Worm (Caenorhabditis elegans) whole organism, midembryonic: Measurements from ENCODE around the gene F08G12.3.

Experiments
- T22C8.4 ChIP-seq: fragments of 200-800 bp; sonication (Bioruptor generic); IDR thresholded peaks from 2 replicates; pipeline ENCODE4 v1.3.6; 2022; ENCODE audit warnings: missing genetic modification characterization, missing compliant biosample characterization
- cog-1 ChIP-seq: sonication (generic microtip); optimal IDR thresholded peaks from 2 replicates; lab custom pipeline; 2016; ENCODE audit warnings: missing genetic modification characterization, missing compliant biosample characterization
- flt-1 ChIP-seq: fragments of 200-800 bp; sonication (Bioruptor generic); IDR thresholded peaks from 2 replicates; pipeline ENCODE4 v1.3.6; 2022; ENCODE audit warnings: missing genetic modification characterization, missing compliant biosample characterization
- klf-2 ChIP-seq: fragments of 200-800 bp; sonication (Bioruptor generic); conservative IDR thresholded peaks from 2 replicates; pipeline ENCODE4 v1.3.6; 2022; ENCODE audit warnings: missing genetic modification reagents, missing genetic modification characterization, missing compliant biosample characterization
- med-1 ChIP-seq: sonication (generic microtip); optimal IDR thresholded peaks from 2 replicates; lab custom pipeline; 2017; ENCODE audit warnings: missing genetic modification characterization, mild to moderate bottlenecking, missing compliant biosample characterization, antibody characterized with exemption, missing genetic modification reagents; ENCODE audit not compliant: insufficient read depth
- ref-1 ChIP-seq: fragments of 200-800 bp; sonication (Bioruptor generic); conservative IDR thresholded peaks from 2 replicates; pipeline ENCODE4 v1.3.6; 2022; ENCODE audit warnings: missing genetic modification reagents, missing genetic modification characterization, missing compliant biosample characterization
- tab-1 ChIP-seq: fragments of 200-800 bp; sonication (Bioruptor generic); IDR thresholded peaks from 2 replicates; pipeline ENCODE4 v1.3.6; 2022; ENCODE audit warnings: missing genetic modification characterization, missing compliant biosample characterization
- ztf-23 ChIP-seq: fragments of 200-800 bp; sonication (Bioruptor generic); IDR thresholded peaks from 2 replicates; pipeline ENCODE4 v1.3.6; 2022; ENCODE audit warnings: missing genetic modification reagents, missing genetic modification characterization, missing compliant biosample characterization
- ztf-29 ChIP-seq: fragments of 200-800 bp; sonication (Bioruptor generic); IDR thresholded peaks from 2 replicates; pipeline ENCODE4 v1.3.6; 2022; ENCODE audit warnings: missing genetic modification reagents, missing genetic modification characterization, missing compliant biosample characterization

The F08G12.3 gene

ce11 chrX:11328710-11329109 lies 28.7 kb downstream of the F08G12.3 start:
- TF ChIP-seq ref-1 (GFP tag; lab: Robert Waterston, UW) (no peak), cog-1 (tag; lab: Kevin White, UChicago) (no peak), ztf-29 (GFP tag; lab: Robert Waterston, UW) (no peak), med-1 (GFP tag; lab: Kevin White, UChicago) (no peak), ztf-23 (no peak), tab-1 (no peak), klf-2 (GFP tag; lab: Robert Waterston, UW) (no peak), T22C8.4 (GFP tag; lab: Robert Waterston, UW) (no peak), flt-1 (GFP tag; lab: Robert Waterston, UW) (no peak)

ce11 chrX:11329424-11329823 lies 29.4 kb downstream of the F08G12.3 start, which contains the start of gene npr-9:
TSS of gene npr-9 (plus strand) at chrX:11329724.
- TF ChIP-seq med-1 (GFP tag; lab: Kevin White, UChicago) (no peak), ref-1 (GFP tag; lab: Robert Waterston, UW) (no peak), klf-2 (GFP tag; lab: Robert Waterston, UW) (no peak), tab-1 (no peak), cog-1 (tag; lab: Kevin White, UChicago) (no peak), ztf-23 (no peak), T22C8.4 (GFP tag; lab: Robert Waterston, UW) (no peak), ztf-29 (GFP tag; lab: Robert Waterston, UW) (no peak), flt-1 (GFP tag; lab: Robert Waterston, UW) (no peak)

- no peak for TF ChIP-seq tab-1
- TF ChIP-seq ref-1 (GFP tag; lab: Robert Waterston, UW) = no peak
- TF ChIP-seq T22C8.4 (GFP tag; lab: Robert Waterston, UW) = no peak
- TF ChIP-seq flt-1 (GFP tag; lab: Robert Waterston, UW) = no peak
- TF ChIP-seq ztf-23 = no peak
- no peak for TF ChIP-seq cog-1 (tag; lab: Kevin White, UChicago)
- no peak for TF ChIP-seq med-1 (GFP tag; lab: Kevin White, UChicago)
- no peak for TF ChIP-seq ztf-29 (GFP tag; lab: Robert Waterston, UW)
- TF ChIP-seq klf-2 (GFP tag; lab: Robert Waterston, UW) = no peak
Observed at ce11 chrX:11337095-11337494, 37.0 kb downstream of the F08G12.3 start.

ce11 chrX:11337783-11338182 lies 37.7 kb downstream of the F08G12.3 start, which contains the start of gene gcy-9:
TSS of gene gcy-9 (minus strand) at chrX:11337883.
- TF ChIP-seq klf-2 (GFP tag; lab: Robert Waterston, UW) = no peak

- TF ChIP-seq ztf-23 = no peak
Observed at ce11 chrX:11339375-11339924, 39.4 kb downstream of the F08G12.3 start, which contains the start of gene aco-1. TSS of gene aco-1 (plus strand) at chrX:11339874.

- no peak for TF ChIP-seq med-1 (GFP tag; lab: Kevin White, UChicago)
- TF ChIP-seq klf-2 (GFP tag; lab: Robert Waterston, UW) = no peak
- TF ChIP-seq T22C8.4 (GFP tag; lab: Robert Waterston, UW) = no peak
- no peak for TF ChIP-seq cog-1 (tag; lab: Kevin White, UChicago)
- TF ChIP-seq ztf-29 (GFP tag; lab: Robert Waterston, UW) = no peak
- TF ChIP-seq tab-1 = no peak
- TF ChIP-seq ref-1 (GFP tag; lab: Robert Waterston, UW) = no peak
- TF ChIP-seq ztf-23 = no peak
- no peak for TF ChIP-seq flt-1 (GFP tag; lab: Robert Waterston, UW)
Observed at ce11 chrX:11340478-11340877, 40.4 kb downstream of the F08G12.3 start.

- no peak for TF ChIP-seq T22C8.4 (GFP tag; lab: Robert Waterston, UW)
- TF ChIP-seq med-1 (GFP tag; lab: Kevin White, UChicago) = no peak
- TF ChIP-seq ztf-29 (GFP tag; lab: Robert Waterston, UW) = no peak
- no peak for TF ChIP-seq tab-1
- TF ChIP-seq flt-1 (GFP tag; lab: Robert Waterston, UW) = no peak
- TF ChIP-seq cog-1 (tag; lab: Kevin White, UChicago) = no peak
- no peak for TF ChIP-seq ref-1 (GFP tag; lab: Robert Waterston, UW)
- no peak for TF ChIP-seq ztf-23
- TF ChIP-seq klf-2 (GFP tag; lab: Robert Waterston, UW) = no peak
Observed at ce11 chrX:11344899-11345298, 44.8 kb downstream of the F08G12.3 start.

ce11 chrX:11345471-11345870 lies 45.4 kb downstream of the F08G12.3 start:
- TF ChIP-seq ztf-23 = no peak
- TF ChIP-seq ztf-29 (GFP tag; lab: Robert Waterston, UW) = no peak
- TF ChIP-seq cog-1 (tag; lab: Kevin White, UChicago) = no peak

ce11 chrX:11346155-11346554 lies 46.1 kb downstream of the F08G12.3 start, which contains the start of gene oct-2:
TSS of gene oct-2 (plus strand) at chrX:11346455.
- TF ChIP-seq ztf-29 (GFP tag; lab: Robert Waterston, UW) = no peak
- no peak for TF ChIP-seq tab-1
- TF ChIP-seq ztf-23 = no peak
- TF ChIP-seq cog-1 (tag; lab: Kevin White, UChicago) = no peak
- TF ChIP-seq klf-2 (GFP tag; lab: Robert Waterston, UW) = no peak
- TF ChIP-seq flt-1 (GFP tag; lab: Robert Waterston, UW) = no peak
- no peak for TF ChIP-seq ref-1 (GFP tag; lab: Robert Waterston, UW)
- TF ChIP-seq med-1 (GFP tag; lab: Kevin White, UChicago) = no peak
- TF ChIP-seq T22C8.4 (GFP tag; lab: Robert Waterston, UW) = no peak

ce11 chrX:11351288-11351687 lies 51.2 kb downstream of the F08G12.3 start:
- TF ChIP-seq flt-1 (GFP tag; lab: Robert Waterston, UW) = no peak
- TF ChIP-seq ztf-29 (GFP tag; lab: Robert Waterston, UW) = no peak
- no peak for TF ChIP-seq med-1 (GFP tag; lab: Kevin White, UChicago)
- TF ChIP-seq ztf-23 = no peak
- no peak for TF ChIP-seq cog-1 (tag; lab: Kevin White, UChicago)
- TF ChIP-seq T22C8.4 (GFP tag; lab: Robert Waterston, UW) = no peak
- TF ChIP-seq ref-1 (GFP tag; lab: Robert Waterston, UW) = no peak
- no peak for TF ChIP-seq tab-1
- no peak for TF ChIP-seq klf-2 (GFP tag; lab: Robert Waterston, UW)
